Worm (Caenorhabditis elegans) whole organism, young adult: Measurements from ENCODE around the gene lrpc-1.

Experiments
- B0336.3 ChIP-seq: fragments of 200-800 bp; sonication (Bioruptor generic); IDR thresholded peaks from 2 replicates; pipeline ENCODE4 v1.3.6; 2022; ENCODE audit warnings: missing genetic modification characterization, missing compliant biosample characterization
- D2030.7 ChIP-seq: fragments of 200-800 bp; sonication (Bioruptor generic); IDR thresholded peaks from 2 replicates; pipeline ENCODE4 v1.3.6; 2022; ENCODE audit warnings: missing genetic modification reagents, missing genetic modification characterization, missing compliant biosample characterization
- F23B12.7 ChIP-seq: sonication (generic microtip); optimal IDR thresholded peaks from 2 replicates; lab custom pipeline; 2017; ENCODE audit warnings: missing genetic modification characterization, mild to moderate bottlenecking, missing compliant biosample characterization, antibody characterized with exemption, moderate library complexity; ENCODE audit not compliant: insufficient read depth
- F52B5.7 ChIP-seq: sonication (generic microtip); optimal IDR thresholded peaks from 2 replicates; lab custom pipeline; 2016; ENCODE audit warnings: mild to moderate bottlenecking, missing genetic modification characterization, missing compliant biosample characterization
- T26A5.8 ChIP-seq: sonication (generic microtip); optimal IDR thresholded peaks from 2 replicates; lab custom pipeline; 2016; ENCODE audit warnings: missing genetic modification characterization, missing compliant biosample characterization
- Y67H2A.10 ChIP-seq: fragments of 200-800 bp; sonication (Bioruptor generic); conservative IDR thresholded peaks from 2 replicates; pipeline ENCODE4 v1.3.6; 2022; ENCODE audit warnings: missing genetic modification reagents, missing genetic modification characterization, missing compliant biosample characterization
- ZK185.1 ChIP-seq: sonication (generic microtip); optimal IDR thresholded peaks from 2 replicates; lab custom pipeline; 2016; ENCODE audit warnings: mild to moderate bottlenecking, missing genetic modification characterization, missing compliant biosample characterization; ENCODE audit not compliant: poor library complexity, severe bottlenecking
- aptf-2 ChIP-seq: fragments of 200-800 bp; sonication (Bioruptor generic); conservative IDR thresholded peaks from 2 replicates; pipeline ENCODE4 v1.3.6; 2022; ENCODE audit warnings: missing genetic modification reagents, missing genetic modification characterization, missing compliant biosample characterization
- bed-2 ChIP-seq: fragments of 200-800 bp; sonication (Bioruptor generic); IDR thresholded peaks from 2 replicates; pipeline ENCODE4 v1.3.6; 2022; ENCODE audit warnings: missing genetic modification reagents, missing genetic modification characterization, missing compliant biosample characterization
- cebp-1 ChIP-seq, 2 experiments: fragments of 200-800 bp in 1 of 2; sonication (Bioruptor generic) in 1 of 2; sonication (generic microtip) in 1 of 2; IDR thresholded peaks in 1 of 2; optimal IDR thresholded peaks in 1 of 2; 2 replicates each; pipeline versions ENCODE4 v1.3.6 to Lab custom; 2017 to 2022; ENCODE audit warnings: missing compliant biosample characterization in 2 of 2, missing genetic modification characterization in 2 of 2, mild to moderate bottlenecking in 1 of 2, missing genetic modification reagents in 1 of 2, moderate library complexity in 1 of 2
- ceh-91 ChIP-seq: fragments of 200-800 bp; sonication (Bioruptor generic); IDR thresholded peaks from 2 replicates; pipeline ENCODE4 v1.3.6; 2022; ENCODE audit warnings: missing genetic modification reagents, missing genetic modification characterization, missing compliant biosample characterization
- dpl-1 ChIP-seq: fragments of 150-350 bp; optimal IDR thresholded peaks from 2 replicates; lab custom pipeline; 2014; ENCODE audit warnings: missing biosample characterization, missing genetic modification reagents, missing genetic modification characterization
- efl-1 ChIP-seq: fragments of 150-350 bp; optimal IDR thresholded peaks from 2 replicates; lab custom pipeline; 2014; ENCODE audit warnings: missing biosample characterization, missing genetic modification reagents, missing genetic modification characterization
- hmg-1.2 ChIP-seq: fragments of 200-800 bp; sonication (Bioruptor generic); IDR thresholded peaks from 2 replicates; pipeline ENCODE4 v1.3.6; 2022; ENCODE audit warnings: missing genetic modification reagents, missing genetic modification characterization, missing compliant biosample characterization
- hmg-20 ChIP-seq: fragments of 200-800 bp; sonication (Bioruptor generic); IDR thresholded peaks from 2 replicates; pipeline ENCODE4 v1.3.6; 2022; ENCODE audit warnings: missing genetic modification reagents, missing genetic modification characterization, missing compliant biosample characterization
- hrde-1 ChIP-seq: sonication (generic microtip); optimal IDR thresholded peaks from 2 replicates; lab custom pipeline; 2016; ENCODE audit warnings: missing genetic modification characterization, mild to moderate bottlenecking, missing compliant biosample characterization, moderate library complexity, missing genotype, missing genetic modification reagents, borderline replicate concordance
- let-607 ChIP-seq, 2 experiments: fragments of 200-800 bp in 1 of 2; sonication (Bioruptor generic) in 1 of 2; sonication (generic microtip) in 1 of 2; optimal IDR thresholded peaks; 2 replicates each; lab custom pipeline; 2016 to 2018; ENCODE audit warnings: mild to moderate bottlenecking in 2 of 2, missing compliant biosample characterization in 2 of 2, missing genetic modification characterization in 2 of 2, moderate library complexity in 2 of 2, missing genotype in 1 of 2
- lin-26 ChIP-seq: fragments of 200-800 bp; sonication (Bioruptor generic); IDR thresholded peaks from 2 replicates; pipeline ENCODE4 v1.3.6; 2022; ENCODE audit warnings: missing genetic modification reagents, missing genetic modification characterization, missing compliant biosample characterization
- lin-35 ChIP-seq, 3 experiments: fragments of 150-350 bp in 2 of 3; sonication (generic microtip) in 1 of 3; optimal IDR thresholded peaks; 2 replicates each; lab custom pipeline; 2014 to 2018; ENCODE audit warnings: missing biosample characterization in 3 of 3, missing genetic modification characterization in 3 of 3, missing genetic modification reagents in 3 of 3
- lin-40 ChIP-seq: sonication (generic microtip); optimal IDR thresholded peaks from 2 replicates; lab custom pipeline; 2016; ENCODE audit warnings: missing genetic modification characterization, mild to moderate bottlenecking, missing compliant biosample characterization, missing genotype, missing genetic modification reagents
- lin-54 ChIP-seq: fragments of 200-800 bp; sonication (Bioruptor generic); optimal IDR thresholded peaks from 2 replicates; lab custom pipeline; 2018; ENCODE audit warnings: mild to moderate bottlenecking, missing genetic modification characterization, missing compliant biosample characterization
- lsl-1 ChIP-seq: fragments of 200-800 bp; sonication (Bioruptor generic); optimal IDR thresholded peaks from 2 replicates; lab custom pipeline; 2018; ENCODE audit warnings: mild to moderate bottlenecking, missing genetic modification characterization, moderate library complexity, missing compliant biosample characterization
- madf-6 ChIP-seq: fragments of 200-800 bp; sonication (Bioruptor generic); IDR thresholded peaks from 2 replicates; pipeline ENCODE4 v1.3.6; 2022; ENCODE audit warnings: missing genetic modification reagents, missing genetic modification characterization, missing compliant biosample characterization
- madf-8 ChIP-seq: fragments of 200-800 bp; sonication (Bioruptor generic); conservative IDR thresholded peaks from 2 replicates; pipeline ENCODE4 v1.3.6; 2022; ENCODE audit warnings: missing genetic modification reagents, missing genetic modification characterization, missing compliant biosample characterization
- mcd-1 ChIP-seq: fragments of 200-800 bp; sonication (Bioruptor generic); IDR thresholded peaks from 2 replicates; pipeline ENCODE4 v1.3.6; 2022; ENCODE audit warnings: missing genetic modification reagents, missing genetic modification characterization, missing compliant biosample characterization
- nfyb-1 ChIP-seq: fragments of 200-800 bp; sonication (Bioruptor generic); IDR thresholded peaks from 2 replicates; pipeline ENCODE4 v1.3.6; 2022; ENCODE audit warnings: missing genetic modification reagents, missing genetic modification characterization, missing compliant biosample characterization
- nhr-179 ChIP-seq: sonication (generic microtip); optimal IDR thresholded peaks from 2 replicates; lab custom pipeline; 2016; ENCODE audit warnings: mild to moderate bottlenecking, missing genetic modification characterization, missing compliant biosample characterization
- nhr-80 ChIP-seq: sonication (generic microtip); optimal IDR thresholded peaks from 2 replicates; lab custom pipeline; 2016; ENCODE audit warnings: missing genetic modification characterization, missing compliant biosample characterization
- pbrm-1 ChIP-seq: fragments of 200-800 bp; sonication (Bioruptor generic); IDR thresholded peaks from 2 replicates; pipeline ENCODE4 v1.3.6; 2022; ENCODE audit warnings: missing genetic modification reagents, missing genetic modification characterization, missing compliant biosample characterization
- rcor-1 ChIP-seq: fragments of 200-800 bp; sonication (Bioruptor generic); IDR thresholded peaks from 2 replicates; pipeline ENCODE4 v1.3.6; 2022; ENCODE audit warnings: missing genetic modification reagents, missing genetic modification characterization, missing compliant biosample characterization
- sdz-38 ChIP-seq: sonication (generic microtip); optimal IDR thresholded peaks from 2 replicates; lab custom pipeline; 2016; ENCODE audit warnings: missing genotype, missing genetic modification characterization, missing compliant biosample characterization
- sea-2 ChIP-seq: fragments of 200-800 bp; sonication (Bioruptor generic); IDR thresholded peaks from 2 replicates; pipeline ENCODE4 v1.3.6; 2022; ENCODE audit warnings: missing genetic modification characterization, missing compliant biosample characterization
- snpc-1.1 ChIP-seq: sonication (generic microtip); optimal IDR thresholded peaks from 2 replicates; lab custom pipeline; 2017; ENCODE audit warnings: missing genetic modification characterization, mild to moderate bottlenecking, missing compliant biosample characterization, antibody characterized with exemption, moderate library complexity, missing genotype, missing genetic modification reagents; ENCODE audit not compliant: insufficient read depth
- snpc-3.4 ChIP-seq: sonication (generic microtip); optimal IDR thresholded peaks from 2 replicates; lab custom pipeline; 2017; ENCODE audit warnings: missing genetic modification characterization, mild to moderate bottlenecking, missing compliant biosample characterization, antibody characterized with exemption, moderate library complexity, missing genotype, missing genetic modification reagents
- snpc-4 ChIP-seq, 5 experiments: fragments of 150-350 bp in 1 of 5; sonication (generic microtip) in 4 of 5; optimal IDR thresholded peaks; 2 replicates each; lab custom pipeline; 2014 to 2018; ENCODE audit warnings: missing genetic modification characterization in 5 of 5, missing biosample characterization in 3 of 5, antibody characterized with exemption in 2 of 5, mild to moderate bottlenecking in 2 of 5, missing compliant biosample characterization in 2 of 5, missing genotype in 2 of 5, moderate library complexity in 2 of 5, missing genetic modification reagents in 1 of 5
- tlf-1 ChIP-seq: fragments of 200-800 bp; sonication (Bioruptor generic); optimal IDR thresholded peaks from 2 replicates; lab custom pipeline; 2018; ENCODE audit warnings: mild to moderate bottlenecking, missing genetic modification characterization, missing compliant biosample characterization
- xnd-1 ChIP-seq: sonication (generic microtip); optimal IDR thresholded peaks from 2 replicates; lab custom pipeline; 2016; ENCODE audit warnings: missing genotype, missing genetic modification reagents, missing genetic modification characterization, missing compliant biosample characterization
- ztf-18 ChIP-seq: sonication (generic microtip); optimal IDR thresholded peaks from 2 replicates; lab custom pipeline; 2016; ENCODE audit warnings: missing genotype, mild to moderate bottlenecking, missing genetic modification characterization, missing compliant biosample characterization

The lrpc-1 gene

ce11 chrV:5596391-5597030 lies 16.5 kb downstream of the lrpc-1 start, which contains the start of gene zhit-1 (continued):
- no peak for TF ChIP-seq F52B5.7 (tag; lab: Kevin White, UChicago)
- no peak for TF ChIP-seq nhr-80
- TF ChIP-seq aptf-2 (GFP tag; lab: Robert Waterston, UW), result no peak
- TF ChIP-seq lin-54 (GFP tag; lab: Kevin White, UChicago), result peak; percentile 90
- no peak for TF ChIP-seq D2030.7 (GFP tag; lab: Robert Waterston, UW)
- no peak for TF ChIP-seq Y67H2A.10 (GFP tag; lab: Robert Waterston, UW)
- TF ChIP-seq dpl-1, result peak; percentile 65

ce11 chrV:5594315-5594714 lies 18.7 kb downstream of the lrpc-1 start, which contains the start of gene crn-2:
crn-2 (plus strand) TSS chrV:5594615.
- TF ChIP-seq sdz-38, result no peak
- no peak for TF ChIP-seq pbrm-1 (GFP tag; lab: Robert Waterston, UW)
- TF ChIP-seq nhr-179, result no peak
- TF ChIP-seq ztf-18 (tag; lab: Kevin White, UChicago), result no peak
- no peak for TF ChIP-seq tlf-1 (GFP tag; lab: Kevin White, UChicago)

ce11 chrV:5593406-5593805 lies 19.6 kb downstream of the lrpc-1 start, which contains the start of gene mrpl-48:
mrpl-48 (plus strand) TSS chrV:5593706.
- TF ChIP-seq ceh-91 (GFP tag; lab: Robert Waterston, UW) (no peak), B0336.3 (peak; percentile 53; the same call in 1 of the 2 replicates), D2030.7 (GFP tag; lab: Robert Waterston, UW) (peak; percentile 24; the same call in 1 of the 2 replicates), efl-1 (GFP tag; lab: Kevin White, UChicago) (no peak)

ce11 chrV:5592323-5592722 lies 20.7 kb downstream of the lrpc-1 start, which contains the start of gene vps-37:
vps-37 (plus strand) TSS chrV:5592700.
- TF ChIP-seq ceh-91 (GFP tag; lab: Robert Waterston, UW), result peak; percentile 44; the same call in 1 of the 2 replicates
- TF ChIP-seq efl-1 (GFP tag; lab: Kevin White, UChicago), result peak; percentile 46
- no peak for TF ChIP-seq let-607 (tag; optimal IDR thresholded peaks at IDR 0.05; lab: Kevin White, UChicago)
- no peak for TF ChIP-seq sea-2 (GFP tag; lab: Robert Waterston, UW)
- TF ChIP-seq T26A5.8 (tag; lab: Kevin White, UChicago), result no peak
- TF ChIP-seq Y67H2A.10 (GFP tag; lab: Robert Waterston, UW), result no peak
- peak; percentile 12; the same call in 1 of the 2 replicates for TF ChIP-seq nfyb-1 (GFP tag; lab: Robert Waterston, UW)
- TF ChIP-seq ZK185.1 (tag; lab: Kevin White, UChicago), result peak; percentile 77
- peak; percentile 11 for TF ChIP-seq F23B12.7 (tag; lab: Kevin White, UChicago)
- TF ChIP-seq pbrm-1 (GFP tag; lab: Robert Waterston, UW), result peak; percentile 62; the same call in 1 of the 2 replicates
- TF ChIP-seq hrde-1 (tag; lab: Kevin White, UChicago), result no peak
- peak; percentile 61 for TF ChIP-seq D2030.7 (GFP tag; lab: Robert Waterston, UW)
- TF ChIP-seq lin-35 (GFP tag; optimal IDR thresholded peaks at IDR 0.05; lab: Kevin White, UChicago), result peak in 1 of 3 experiments; percentile 70
- peak; percentile 36; the same call in 1 of the 2 replicates for TF ChIP-seq cebp-1 (GFP tag; IDR thresholded peaks at IDR 0.05; lab: Robert Waterston, UW)
- peak; percentile 83 for TF ChIP-seq cebp-1 (tag; optimal IDR thresholded peaks at IDR 0.05; lab: Kevin White, UChicago)
- TF ChIP-seq mcd-1 (GFP tag; lab: Robert Waterston, UW), result peak; percentile 73
- no peak for TF ChIP-seq lin-26 (GFP tag; lab: Robert Waterston, UW)
- TF ChIP-seq bed-2 (GFP tag; lab: Robert Waterston, UW), result no peak
- no peak for TF ChIP-seq snpc-4 (GFP tag; optimal IDR thresholded peaks at IDR 0.05; lab: Kevin White, UChicago)
- TF ChIP-seq snpc-4 (tag; optimal IDR thresholded peaks at IDR 0.05; lab: Kevin White, UChicago), result peak in 3 of 4 experiments; percentile 33 to 55 (median 39)
- peak; percentile 48 for TF ChIP-seq lsl-1 (GFP tag; lab: Kevin White, UChicago)
- TF ChIP-seq hmg-1.2 (GFP tag; lab: Robert Waterston, UW), result peak; percentile 99
- peak; percentile 78 for TF ChIP-seq lin-40 (tag; lab: Kevin White, UChicago)
- no peak for TF ChIP-seq snpc-3.4 (tag; lab: Kevin White, UChicago)
- TF ChIP-seq lin-54 (GFP tag; lab: Kevin White, UChicago), result peak; percentile 75
- peak; percentile 50; the same call in 1 of the 2 replicates for TF ChIP-seq madf-8 (GFP tag; lab: Robert Waterston, UW)
- TF ChIP-seq hmg-20 (GFP tag; lab: Robert Waterston, UW), result 0 out of 2 replicates have a peak, but pooled peaks have one; percentile 21
- peak; percentile 45 for TF ChIP-seq dpl-1
- TF ChIP-seq madf-6 (GFP tag; lab: Robert Waterston, UW), result peak; percentile 83
- TF ChIP-seq rcor-1 (GFP tag; lab: Robert Waterston, UW), result peak; percentile 80; the same call in 1 of the 2 replicates
- TF ChIP-seq snpc-1.1, result peak; percentile 55
- no peak for TF ChIP-seq xnd-1 (tag; lab: Kevin White, UChicago)
